Worm (Caenorhabditis elegans) whole organism, midembryonic: Measurements from ENCODE around the gene dod-24.

ENCODE experiments used
- T22C8.4 ChIP-seq: fragments of 200-800 bp; sonication (Bioruptor generic); IDR thresholded peaks from 2 replicates; pipeline ENCODE4 v1.3.6; 2022; ENCODE audit warnings: missing genetic modification characterization, missing compliant biosample characterization
- cog-1 ChIP-seq: sonication (generic microtip); optimal IDR thresholded peaks from 2 replicates; lab custom pipeline; 2016; ENCODE audit warnings: missing genetic modification characterization, missing compliant biosample characterization
- flt-1 ChIP-seq: fragments of 200-800 bp; sonication (Bioruptor generic); IDR thresholded peaks from 2 replicates; pipeline ENCODE4 v1.3.6; 2022; ENCODE audit warnings: missing genetic modification characterization, missing compliant biosample characterization
- klf-2 ChIP-seq: fragments of 200-800 bp; sonication (Bioruptor generic); conservative IDR thresholded peaks from 2 replicates; pipeline ENCODE4 v1.3.6; 2022; ENCODE audit warnings: missing genetic modification reagents, missing genetic modification characterization, missing compliant biosample characterization
- med-1 ChIP-seq: sonication (generic microtip); optimal IDR thresholded peaks from 2 replicates; lab custom pipeline; 2017; ENCODE audit warnings: missing genetic modification characterization, mild to moderate bottlenecking, missing compliant biosample characterization, antibody characterized with exemption, missing genetic modification reagents; ENCODE audit not compliant: insufficient read depth
- ref-1 ChIP-seq: fragments of 200-800 bp; sonication (Bioruptor generic); conservative IDR thresholded peaks from 2 replicates; pipeline ENCODE4 v1.3.6; 2022; ENCODE audit warnings: missing genetic modification reagents, missing genetic modification characterization, missing compliant biosample characterization
- tab-1 ChIP-seq: fragments of 200-800 bp; sonication (Bioruptor generic); IDR thresholded peaks from 2 replicates; pipeline ENCODE4 v1.3.6; 2022; ENCODE audit warnings: missing genetic modification characterization, missing compliant biosample characterization
- ztf-23 ChIP-seq: fragments of 200-800 bp; sonication (Bioruptor generic); IDR thresholded peaks from 2 replicates; pipeline ENCODE4 v1.3.6; 2022; ENCODE audit warnings: missing genetic modification reagents, missing genetic modification characterization, missing compliant biosample characterization
- ztf-29 ChIP-seq: fragments of 200-800 bp; sonication (Bioruptor generic); IDR thresholded peaks from 2 replicates; pipeline ENCODE4 v1.3.6; 2022; ENCODE audit warnings: missing genetic modification reagents, missing genetic modification characterization, missing compliant biosample characterization

Gene dod-24

DNA sequence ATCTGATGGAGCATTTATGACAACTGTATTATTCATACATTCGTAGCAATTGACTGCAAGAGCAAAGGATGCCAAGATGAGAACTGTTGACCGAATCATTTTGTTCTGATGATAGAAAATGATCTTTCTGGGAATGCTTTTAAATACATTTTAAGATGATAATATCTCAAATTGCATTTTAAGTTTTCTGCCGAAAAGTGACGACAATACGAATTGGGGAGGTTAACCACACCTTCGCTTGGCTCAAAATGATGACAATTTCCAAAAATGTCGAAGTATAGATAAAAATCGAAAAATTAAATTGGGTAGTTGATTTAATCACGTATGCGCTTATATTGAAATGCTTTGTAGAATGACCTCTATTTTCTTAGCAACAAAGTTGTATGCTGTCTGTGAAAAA, at the start of gene dod-24:
dod-24 (minus strand) TSS at position 101 of the 400 bp plus-strand sequence.
- TF ChIP-seq med-1 (GFP tag; lab: Kevin White, UChicago) = no peak
- TF ChIP-seq T22C8.4 (GFP tag; lab: Robert Waterston, UW) = no peak
- no peak for TF ChIP-seq ztf-23
- TF ChIP-seq klf-2 (GFP tag; lab: Robert Waterston, UW) = no peak
- TF ChIP-seq tab-1 (GFP tag; lab: Robert Waterston, UW) = no peak
- TF ChIP-seq flt-1 = no peak
- TF ChIP-seq cog-1 (tag; lab: Kevin White, UChicago) = no peak
- TF ChIP-seq ztf-29 (GFP tag; lab: Robert Waterston, UW) = no peak
- TF ChIP-seq ref-1 (GFP tag; lab: Robert Waterston, UW) = no peak

DNA sequence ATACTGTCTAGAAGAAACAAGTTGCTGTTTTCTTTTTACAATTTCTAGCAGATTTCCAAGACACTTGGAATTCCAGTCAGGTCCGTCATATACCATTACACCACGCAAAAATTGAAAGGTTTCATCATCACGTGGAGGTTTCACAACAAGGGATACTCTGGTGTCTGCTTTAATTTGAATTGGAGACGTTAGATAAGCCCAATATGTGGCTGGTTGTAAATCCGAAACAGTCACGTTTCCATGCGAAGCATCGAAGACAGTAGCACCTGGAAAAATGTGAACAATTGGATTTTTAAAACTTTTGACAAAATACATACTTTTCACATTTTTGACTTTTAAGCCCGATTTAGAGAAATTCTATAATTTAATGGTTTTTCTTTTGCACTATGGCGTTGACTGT, 49.5 kb upstream of the dod-24 start:
- no peak for TF ChIP-seq cog-1 (tag; lab: Kevin White, UChicago)
- no peak for TF ChIP-seq klf-2 (GFP tag; lab: Robert Waterston, UW)
- no peak for TF ChIP-seq flt-1
- no peak for TF ChIP-seq ztf-23
- TF ChIP-seq med-1 (GFP tag; lab: Kevin White, UChicago) = no peak
- no peak for TF ChIP-seq T22C8.4 (GFP tag; lab: Robert Waterston, UW)
- TF ChIP-seq ztf-29 (GFP tag; lab: Robert Waterston, UW) = no peak
- no peak for TF ChIP-seq tab-1 (GFP tag; lab: Robert Waterston, UW)
- no peak for TF ChIP-seq ref-1 (GFP tag; lab: Robert Waterston, UW)

DNA sequence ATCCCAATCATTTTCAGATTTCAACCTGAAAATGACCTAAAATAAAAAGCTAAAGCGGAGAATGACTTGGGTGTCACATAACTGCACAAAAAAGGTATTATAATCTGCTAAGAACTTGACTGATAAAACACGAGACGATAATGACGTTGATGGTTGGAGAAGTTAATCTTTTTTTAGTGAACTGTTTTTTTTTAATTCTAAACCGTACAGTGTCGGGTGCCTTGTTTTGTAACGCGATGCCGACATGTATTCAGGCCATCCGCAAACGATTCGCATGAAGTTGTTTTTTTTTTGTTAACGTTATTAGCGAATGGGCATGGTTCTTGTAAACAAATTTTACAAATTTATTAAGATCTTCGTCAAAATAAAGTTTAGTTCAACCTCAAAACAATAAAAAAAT, 48.2 kb upstream of the dod-24 start, which contains the start of gene K10D11.6:
K10D11.6 (minus strand) TSS at position 101 of the 400 bp plus-strand sequence.
- no peak for TF ChIP-seq cog-1 (tag; lab: Kevin White, UChicago)
- no peak for TF ChIP-seq tab-1 (GFP tag; lab: Robert Waterston, UW)
- TF ChIP-seq T22C8.4 (GFP tag; lab: Robert Waterston, UW) = no peak
- TF ChIP-seq ztf-29 (GFP tag; lab: Robert Waterston, UW) = no peak
- TF ChIP-seq ztf-23 = no peak
- no peak for TF ChIP-seq ref-1 (GFP tag; lab: Robert Waterston, UW)
- TF ChIP-seq flt-1 = no peak
- TF ChIP-seq med-1 (GFP tag; lab: Kevin White, UChicago) = no peak

DNA sequence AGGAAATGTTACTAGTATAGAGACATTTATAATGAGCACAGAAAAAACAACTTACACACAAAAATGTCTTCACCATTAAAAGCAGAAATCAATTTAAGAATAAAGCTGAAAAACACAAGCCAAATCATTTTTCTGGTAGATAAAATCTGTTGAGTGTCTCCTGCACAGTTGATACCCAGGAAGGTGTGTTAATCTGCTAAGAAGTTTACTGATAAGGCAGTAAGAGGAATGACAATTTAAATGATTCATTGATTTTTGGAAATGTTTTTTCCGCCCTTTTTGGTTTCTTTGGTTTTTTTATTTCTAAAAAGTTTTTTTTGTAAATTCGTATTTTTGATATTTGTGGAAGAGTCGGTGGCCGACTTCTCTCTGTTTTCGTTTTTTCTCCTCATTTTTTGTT, 44.8 kb upstream of the dod-24 start, which contains the start of gene K10D11.3:
K10D11.3 (minus strand) TSS at position 174 of the 400 bp plus-strand sequence.
- TF ChIP-seq klf-2 (GFP tag; lab: Robert Waterston, UW) (no peak), cog-1 (tag; lab: Kevin White, UChicago) (no peak), flt-1 (no peak), tab-1 (GFP tag; lab: Robert Waterston, UW) (no peak), ref-1 (GFP tag; lab: Robert Waterston, UW) (no peak), ztf-23 (no peak), T22C8.4 (GFP tag; lab: Robert Waterston, UW) (no peak), med-1 (GFP tag; lab: Kevin White, UChicago) (no peak), ztf-29 (GFP tag; lab: Robert Waterston, UW) (no peak)

DNA sequence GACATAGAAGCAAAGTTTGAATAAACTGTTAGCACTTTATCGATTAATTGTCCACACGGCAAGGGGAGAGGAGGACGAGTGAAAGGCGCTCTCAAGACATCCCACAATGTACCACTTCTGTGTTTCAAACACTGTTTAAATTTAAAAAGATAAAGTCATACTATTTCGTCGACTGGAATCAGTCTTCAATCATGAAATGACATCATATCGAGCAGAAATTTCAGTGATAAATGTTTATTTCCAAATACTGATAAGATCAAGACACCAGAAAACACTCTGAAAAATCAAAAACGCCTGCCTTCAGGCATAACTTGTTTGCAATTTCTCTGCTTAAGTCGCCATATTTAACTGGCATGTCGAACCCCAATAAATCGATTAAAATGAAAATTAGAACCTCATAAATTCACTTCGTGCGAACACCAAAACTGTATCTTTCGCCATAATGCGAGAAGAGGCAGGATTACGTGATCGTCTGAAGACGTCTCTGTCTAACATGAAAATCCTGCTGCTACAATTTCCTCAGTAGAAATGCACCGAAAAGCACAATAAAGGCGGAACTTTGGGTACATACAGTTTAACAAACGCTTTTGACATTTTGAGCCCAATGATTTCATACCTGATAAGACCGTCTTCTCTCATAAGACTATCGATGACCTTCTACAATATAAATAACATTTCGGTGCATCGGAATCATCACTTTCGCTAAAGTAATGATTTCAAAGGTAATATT, 37.3 kb upstream of the dod-24 start, which contains the start of gene K10D11.2:
K10D11.2 (plus strand) TSS at position 680 of the 730 bp plus-strand sequence.
- TF ChIP-seq ztf-23 (no peak), ztf-29 (GFP tag; lab: Robert Waterston, UW) (no peak), T22C8.4 (GFP tag; lab: Robert Waterston, UW) (no peak), tab-1 (GFP tag; lab: Robert Waterston, UW) (no peak), flt-1 (no peak), cog-1 (tag; lab: Kevin White, UChicago) (no peak)

DNA sequence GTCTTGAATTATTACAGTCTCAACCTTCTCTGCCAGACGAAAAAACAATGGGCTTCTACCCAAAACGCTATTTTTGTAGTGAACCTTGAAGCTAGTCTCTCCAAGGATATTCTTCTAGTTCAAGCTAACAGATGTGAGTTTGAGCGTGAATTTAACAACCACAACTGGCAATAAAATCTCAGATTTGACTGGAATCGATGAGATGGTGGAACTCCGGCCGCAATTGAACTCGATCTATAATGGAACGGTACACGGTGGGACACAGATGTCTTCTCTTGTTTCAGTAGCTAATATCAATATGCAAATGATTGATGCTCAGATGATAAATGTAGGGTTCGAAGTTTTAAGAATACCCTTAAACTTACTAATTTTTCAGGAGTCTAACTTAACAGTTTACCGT, 36.5 kb upstream of the dod-24 start:
- TF ChIP-seq med-1 (GFP tag; lab: Kevin White, UChicago) (no peak), ztf-29 (GFP tag; lab: Robert Waterston, UW) (no peak), klf-2 (GFP tag; lab: Robert Waterston, UW) (no peak), flt-1 (no peak), ztf-23 (no peak), ref-1 (GFP tag; lab: Robert Waterston, UW) (no peak)

DNA sequence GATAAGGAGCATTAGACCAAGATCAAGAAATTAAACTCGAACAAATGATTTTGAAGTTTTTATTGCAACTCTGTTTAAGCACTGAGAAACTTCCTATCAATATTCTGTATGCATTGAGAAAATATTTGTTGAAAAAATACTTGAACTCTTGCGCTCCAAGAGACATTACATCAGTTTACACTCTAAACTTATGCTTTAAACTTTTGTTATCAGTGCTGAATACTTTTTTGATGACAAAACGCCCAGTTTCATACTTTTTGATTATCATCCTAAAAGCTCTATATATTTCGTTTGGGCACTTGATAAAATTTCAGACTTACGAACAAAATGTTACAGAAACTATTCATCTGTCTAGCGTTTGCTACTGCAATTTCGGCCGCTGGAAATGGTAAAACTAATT, 34.8 kb upstream of the dod-24 start, which contains the start of gene dod-17:
dod-17 (plus strand) TSS at position 323 of the 400 bp plus-strand sequence.
- TF ChIP-seq flt-1 = no peak
- no peak for TF ChIP-seq ref-1 (GFP tag; lab: Robert Waterston, UW)
- no peak for TF ChIP-seq ztf-23
- TF ChIP-seq ztf-29 (GFP tag; lab: Robert Waterston, UW) = no peak
- TF ChIP-seq cog-1 (tag; lab: Kevin White, UChicago) = no peak

DNA sequence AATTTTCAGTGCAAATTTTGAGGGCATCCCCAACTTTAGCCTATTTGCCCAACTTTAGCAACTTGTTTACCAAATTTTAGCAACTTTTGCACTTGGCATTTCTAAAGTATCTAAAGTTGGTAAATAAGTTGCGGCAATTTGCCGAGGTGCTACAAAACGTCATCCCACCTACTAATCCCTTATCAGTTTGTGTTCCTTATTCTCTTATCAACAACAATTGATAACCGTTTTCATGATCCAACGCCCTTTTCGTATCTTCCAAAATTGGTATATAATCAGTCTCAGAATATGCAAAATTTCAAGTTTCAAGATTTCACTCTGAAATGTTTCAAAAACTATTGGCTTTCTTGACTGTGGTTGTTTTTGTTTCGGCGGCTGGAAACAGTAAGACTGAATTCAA, 32.2 kb upstream of the dod-24 start, which contains the start of gene F55G11.4:
F55G11.4 (plus strand) TSS at position 289 of the 400 bp plus-strand sequence.
- TF ChIP-seq T22C8.4 (GFP tag; lab: Robert Waterston, UW) (no peak), ztf-29 (GFP tag; lab: Robert Waterston, UW) (no peak), ztf-23 (no peak), cog-1 (tag; lab: Kevin White, UChicago) (no peak), ref-1 (GFP tag; lab: Robert Waterston, UW) (no peak), klf-2 (GFP tag; lab: Robert Waterston, UW) (no peak), tab-1 (GFP tag; lab: Robert Waterston, UW) (no peak), med-1 (GFP tag; lab: Kevin White, UChicago) (no peak), flt-1 (no peak)

DNA sequence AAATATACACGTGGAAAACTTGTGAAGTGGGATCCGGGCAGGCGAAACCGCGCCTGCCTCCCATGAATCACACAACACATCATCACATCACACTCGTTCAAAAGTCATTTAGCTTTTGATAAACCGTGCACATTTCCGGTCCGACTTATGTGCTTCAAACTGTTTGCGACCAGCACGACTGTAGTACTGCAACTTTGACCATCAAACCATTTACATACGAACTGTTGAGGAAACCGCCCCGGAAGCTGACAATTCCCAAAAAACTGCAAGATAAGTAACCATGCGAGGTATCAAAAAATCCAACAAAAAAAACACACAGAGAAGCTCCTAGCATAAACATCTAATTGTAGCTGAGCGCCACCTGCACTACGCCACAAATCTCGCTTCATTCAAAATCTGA, 31.6 kb upstream of the dod-24 start:
- TF ChIP-seq ztf-29 (GFP tag; lab: Robert Waterston, UW) (no peak), ztf-23 (no peak), med-1 (GFP tag; lab: Kevin White, UChicago) (no peak), klf-2 (GFP tag; lab: Robert Waterston, UW) (no peak), tab-1 (GFP tag; lab: Robert Waterston, UW) (no peak)
